Fruit fly (Drosophila melanogaster): Measurements from ENCODE around the gene Acbp2.
A peak's percentile ranks its signal among the peaks of the same experiment; 100 is the strongest.

The Acbp2 gene

DNA sequence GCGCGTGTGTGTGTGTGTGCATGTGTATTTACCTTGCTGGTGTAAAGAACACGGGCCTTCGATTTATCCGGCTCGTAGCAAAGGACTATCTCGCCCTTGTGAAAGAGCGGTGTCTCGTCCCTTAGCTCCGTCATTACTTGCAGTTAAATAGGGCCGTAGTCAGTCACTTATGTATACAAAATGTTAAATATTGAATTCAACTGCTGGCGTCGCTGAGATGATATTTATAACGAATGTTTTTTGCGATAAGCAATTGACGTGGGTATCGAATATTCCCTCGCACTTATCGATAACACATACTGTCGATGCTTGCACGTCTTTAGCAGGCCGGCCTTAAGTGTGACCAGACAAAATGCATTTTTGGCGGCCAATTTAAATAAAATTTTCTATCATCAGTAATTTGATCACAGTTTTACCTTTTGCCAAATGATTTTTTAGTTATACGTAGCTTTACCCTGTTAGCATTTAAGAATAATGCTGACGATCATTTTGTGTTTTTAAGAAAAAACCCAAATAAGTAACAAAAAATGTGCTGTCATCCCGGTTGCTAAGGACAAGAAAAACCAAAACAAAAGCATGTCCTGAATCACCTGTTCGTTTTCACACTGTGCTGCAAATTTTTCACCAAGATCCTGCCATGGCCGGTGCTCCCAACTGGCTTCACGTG lies 6.2 kb upstream of the Acbp2 start, which contains the start of the genes msl-3 and BBS1 (continued):
- TF ChIP-seq CrebB (tag; optimal IDR thresholded peaks at IDR 0.05) (no peak), klu (GFP tag; IDR thresholded peaks at IDR 0.05) (no peak), CG17385 (GFP tag; optimal IDR thresholded peaks at IDR 0.05) (no peak), Ptx1 (GFP tag; IDR thresholded peaks at IDR 0.05) (no peak), MTF-1 (GFP tag; optimal IDR thresholded peaks at IDR 0.05; ENCODE audit: borderline replicate concordance) (no peak), CG1602 (GFP tag; optimal IDR thresholded peaks at IDR 0.05) (no peak), bsh (GFP tag; optimal IDR thresholded peaks at IDR 0.05) (no peak), knrl (GFP tag; IDR thresholded peaks at IDR 0.05; ENCODE audit: partially characterized antibody) (peak; percentile 59), Optix (GFP tag; IDR thresholded peaks at IDR 0.05) (no peak), CG14710 (tag; optimal IDR thresholded peaks at IDR 0.05) (no peak), CG14860 (GFP tag; IDR thresholded peaks at IDR 0.05; ENCODE audit: partially characterized antibody) (peak; percentile 60; the same call in 2 of the 3 replicates), CG13424 (tag; optimal IDR thresholded peaks at IDR 0.05) (no peak), CG17568 (GFP tag; optimal IDR thresholded peaks at IDR 0.05) (no peak), D (optimal IDR thresholded peaks at IDR 0.05) (no peak), D (GFP tag; optimal IDR thresholded peaks at IDR 0.05) (no peak), CG15011 (GFP tag; optimal IDR thresholded peaks at IDR 0.05) (no peak), pfk (GFP tag; optimal IDR thresholded peaks at IDR 0.05) (no peak), CG14050 (GFP tag; IDR thresholded peaks at IDR 0.05) (no peak), Adf1 (GFP tag; IDR thresholded peaks at IDR 0.05) (peak; percentile 21; the same call in 1 of the 2 replicates), Bdp1 (GFP tag; optimal IDR thresholded peaks at IDR 0.05) (no peak), CG1792 (GFP tag; optimal IDR thresholded peaks at IDR 0.05) (no peak), pho (GFP tag; optimal IDR thresholded peaks at IDR 0.05) (peak; percentile 9), gsb-n (tag; optimal IDR thresholded peaks at IDR 0.05) (no peak), CG6254 (GFP tag; optimal IDR thresholded peaks at IDR 0.05) (no peak), CG31365 (tag; optimal IDR thresholded peaks at IDR 0.05) (no peak), kay (GFP tag; optimal IDR thresholded peaks at IDR 0.05) (no peak), unc-4 (GFP tag; IDR thresholded peaks at IDR 0.05; ENCODE audit: partially characterized antibody) (peak; percentile 61), Six4 (GFP tag; optimal IDR thresholded peaks at IDR 0.05) (no peak), CG10959 (GFP tag; IDR thresholded peaks at IDR 0.05) (no peak), Drgx (GFP tag; IDR thresholded peaks at IDR 0.05) (no peak), CG6791 (GFP tag; IDR thresholded peaks at IDR 0.05; ENCODE audit: partially characterized antibody) (peak; percentile 72; the same call in 2 of the 3 replicates), CG33557 (GFP tag; optimal IDR thresholded peaks at IDR 0.05) (no peak), dm (GFP tag; optimal IDR thresholded peaks at IDR 0.05) (peak; percentile 16), CG7963 (GFP tag; IDR thresholded peaks at IDR 0.05; ENCODE audit: partially characterized antibody) (peak; percentile 64), Asciz (GFP tag; optimal IDR thresholded peaks at IDR 0.05) (no peak), vfl (GFP tag; optimal IDR thresholded peaks at IDR 0.05) (no peak), Gug (GFP tag; IDR thresholded peaks at IDR 0.05) (no peak), Lhr (GFP tag; optimal IDR thresholded peaks at IDR 0.05) (peak; percentile 28), CG14441 (GFP tag; IDR thresholded peaks at IDR 0.05) (no peak), dpn (GFP tag; optimal IDR thresholded peaks at IDR 0.05) (no peak), Side (GFP tag; optimal IDR thresholded peaks at IDR 0.05) (no peak), Chrac-16 (GFP tag; optimal IDR thresholded peaks at IDR 0.05) (no peak), ewg (GFP tag; optimal IDR thresholded peaks at IDR 0.05) (peak; percentile 47), CG9817 (tag; optimal IDR thresholded peaks at IDR 0.05) (no peak), Sin3A (optimal IDR thresholded peaks at IDR 0.05) (peak; percentile 64), gfzf (GFP tag; optimal IDR thresholded peaks at IDR 0.05) (peak; percentile 49), Hmr (GFP tag; optimal IDR thresholded peaks at IDR 0.05) (no peak), nerfin-1 (tag; optimal IDR thresholded peaks at IDR 0.05) (no peak), zfh2 (GFP tag; optimal IDR thresholded peaks at IDR 0.05) (no peak), onecut (GFP tag; IDR thresholded peaks at IDR 0.05) (no peak; the same call in 1 of the 2 replicates)
